Fruit fly (Drosophila melanogaster) whole organism, larva: ENCODE measurements around the gene lectin-33A.

Source experiments
- noc ChIP-seq: fragments of 200-800 bp; sonication (Bioruptor generic); optimal IDR thresholded peaks from 3 replicates; lab custom pipeline; 2019; ENCODE audit warnings: missing biosample characterization, mild to moderate bottlenecking, missing genetic modification characterization, moderate library complexity

The lectin-33A gene

DNA sequence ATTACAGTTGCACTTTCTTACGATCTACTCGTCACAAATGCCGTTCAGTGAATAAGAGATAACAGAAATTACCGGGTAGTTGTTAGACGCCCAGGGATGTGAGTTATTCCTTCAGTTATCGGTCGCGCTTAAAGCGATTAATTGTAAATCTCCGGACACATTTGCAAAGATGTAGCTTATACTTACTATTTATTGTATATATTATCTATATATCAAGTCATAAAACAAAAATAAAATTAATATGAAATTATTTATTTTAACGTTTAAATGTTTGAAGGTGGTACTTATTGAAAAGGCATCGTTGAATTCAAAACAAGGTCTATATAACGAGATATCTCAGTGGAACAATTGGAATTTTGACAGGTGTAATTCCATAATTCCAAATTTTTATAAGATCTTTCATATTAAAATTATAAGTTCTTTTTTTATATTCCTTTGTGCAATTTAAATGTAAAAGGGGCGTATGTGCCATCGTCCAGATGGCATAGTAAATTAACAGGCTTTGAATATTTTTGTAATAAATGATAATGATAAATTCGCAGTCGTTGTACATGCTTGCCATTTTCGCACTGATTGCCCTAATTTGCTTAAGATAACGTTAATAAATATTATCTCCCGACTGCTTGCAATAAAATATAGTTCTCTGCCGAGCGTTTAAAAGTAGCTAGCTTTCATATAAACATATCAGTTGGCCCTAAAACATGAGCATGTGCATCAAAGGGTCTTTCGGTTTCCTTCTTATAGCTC lies at the start of gene lectin-33A, which contains the start of gene aub:
Gene lectin-33A (plus strand): TSS at position 697 of the 747 bp plus-strand sequence.
Gene aub (minus strand): TSS at position 101 of the 747 bp plus-strand sequence.
- no peak for TF ChIP-seq noc

dm6 chr2L:10963979-10964378 lies 37.9 kb upstream of the lectin-33A start, which contains the start of gene dpr2:
dpr2 (minus strand) TSS chr2L:10964153.
- no peak for TF ChIP-seq noc

- TF ChIP-seq noc, result no peak
Measured at dm6 chr2L:10964493-10964892, 37.4 kb upstream of the lectin-33A start.

- TF ChIP-seq noc, result no peak
Measured at dm6 chr2L:10965962-10966361, 35.9 kb upstream of the lectin-33A start.

dm6 chr2L:10967257-10968008 lies 34.4 kb upstream of the lectin-33A start:
- TF ChIP-seq noc, result peak; percentile 74

- TF ChIP-seq noc, result no peak
Measured at dm6 chr2L:10968009-10968383, 33.9 kb upstream of the lectin-33A start.

dm6 chr2L:10970134-10970533 lies 31.7 kb upstream of the lectin-33A start, which contains the start of the genes Tmem214 and YL-1:
Tmem214 (minus strand) TSS chr2L:10970275.
YL-1 (plus strand) TSS chr2L:10970443.
- peak; percentile 72 for TF ChIP-seq noc

- peak; percentile 79 for TF ChIP-seq noc
Measured at dm6 chr2L:10972224-10972623, 29.6 kb upstream of the lectin-33A start, which contains the start of gene CG16743. CG16743 (plus strand) TSS chr2L:10972280.

dm6 chr2L:10974638-10975037 lies 27.2 kb upstream of the lectin-33A start:
- TF ChIP-seq noc, result no peak

DNA sequence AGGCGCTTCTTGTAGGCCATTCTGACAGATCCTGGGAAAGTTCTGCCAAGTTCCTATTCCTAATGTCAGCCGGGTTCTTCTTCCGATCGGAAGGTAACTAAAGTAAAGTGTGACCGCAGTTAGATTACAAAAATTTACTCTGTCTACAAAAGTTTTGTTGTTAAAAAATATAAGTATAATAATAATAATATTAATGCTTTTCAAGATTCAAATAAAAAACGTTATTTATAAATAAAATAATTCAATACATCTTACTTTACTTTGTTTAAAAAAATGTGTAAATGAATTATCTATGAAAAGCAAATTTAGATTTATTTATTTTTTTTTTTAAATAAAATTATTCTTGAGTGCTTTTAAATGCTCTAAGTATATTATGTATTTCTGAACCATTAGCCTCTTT lies 26.7 kb upstream of the lectin-33A start, which contains the start of gene abo:
Gene abo (minus strand): TSS at position 101 of the 400 bp plus-strand sequence.
- no peak for TF ChIP-seq noc

DNA sequence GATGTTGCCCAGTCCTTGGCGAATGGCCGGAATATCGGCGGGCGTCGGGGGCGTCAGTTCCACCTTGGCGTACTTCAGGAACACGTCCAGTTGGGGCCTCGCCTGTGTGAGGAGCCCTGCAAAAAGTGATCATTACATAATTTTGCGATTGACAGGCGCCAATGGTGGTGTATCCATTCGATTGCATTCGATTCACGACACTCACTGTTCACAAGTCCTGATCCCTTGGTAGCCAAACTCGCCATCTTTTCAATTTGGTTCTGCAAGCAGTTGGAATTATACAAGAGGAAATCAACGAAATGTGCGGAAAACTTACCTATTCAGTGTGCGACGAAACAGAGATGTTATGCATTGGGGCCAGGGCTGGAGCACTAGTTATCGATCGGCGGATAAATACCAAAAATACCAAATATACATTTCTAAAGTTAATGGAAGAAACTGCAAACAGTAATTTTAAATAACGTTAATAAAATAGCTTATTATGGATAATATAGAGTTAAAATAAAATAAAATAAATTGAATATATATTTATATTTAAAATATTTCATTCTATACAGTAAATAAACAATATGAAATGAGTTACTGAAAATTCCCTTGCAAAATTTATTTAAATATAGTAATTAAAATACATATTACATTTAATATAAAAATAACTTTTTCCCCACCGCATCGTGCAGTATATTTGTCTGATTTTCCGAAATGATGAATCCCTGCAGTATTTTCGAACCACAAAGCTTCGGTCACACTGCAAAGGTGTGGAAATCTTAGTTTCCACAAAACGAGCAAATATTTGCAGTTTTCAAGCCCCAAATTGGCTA lies 25.6 kb upstream of the lectin-33A start, which contains the start of the genes ATPsynG and SCAR:
Gene ATPsynG (minus strand): TSS at position 354 of the 818 bp plus-strand sequence.
Gene SCAR (plus strand): TSS at position 727 of the 818 bp plus-strand sequence.
- no peak for TF ChIP-seq noc

DNA sequence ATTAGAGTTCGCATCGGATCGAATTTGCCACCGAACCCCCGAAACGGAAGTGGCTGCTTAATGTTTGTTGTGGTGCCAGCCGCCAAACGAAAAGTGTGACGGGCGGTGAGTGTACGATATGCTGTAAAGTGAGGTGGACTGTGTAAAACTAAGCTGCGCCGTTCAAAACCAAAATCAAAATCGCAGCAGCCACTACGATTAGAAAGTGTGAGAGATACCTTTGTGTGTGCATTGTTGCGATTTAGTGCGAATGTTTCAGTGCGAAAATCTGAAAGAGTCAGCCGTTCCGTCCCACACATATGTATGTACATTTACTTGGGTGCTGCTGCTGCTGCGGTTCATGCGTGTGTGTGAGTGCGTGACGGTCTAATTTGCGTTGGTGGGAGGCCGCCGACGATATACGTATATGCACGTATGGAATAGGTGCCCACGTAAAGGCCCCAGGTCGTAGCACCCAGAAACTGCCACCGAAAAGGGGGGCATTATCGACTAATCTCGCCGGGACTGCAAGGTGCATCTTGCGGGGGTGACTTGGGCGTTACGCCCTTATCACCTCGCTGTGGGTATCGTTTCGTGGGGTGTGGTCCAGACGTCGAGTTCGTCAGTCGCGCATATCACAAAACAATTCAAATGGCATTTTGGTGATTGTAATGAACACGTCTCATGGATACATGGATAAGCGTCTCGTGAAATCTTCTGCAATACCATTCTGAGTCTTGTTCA lies 24.8 kb upstream of the lectin-33A start:
- TF ChIP-seq noc, result no peak

- no peak for TF ChIP-seq noc
Measured at dm6 chr2L:10986138-10986537, 15.7 kb upstream of the lectin-33A start.

DNA sequence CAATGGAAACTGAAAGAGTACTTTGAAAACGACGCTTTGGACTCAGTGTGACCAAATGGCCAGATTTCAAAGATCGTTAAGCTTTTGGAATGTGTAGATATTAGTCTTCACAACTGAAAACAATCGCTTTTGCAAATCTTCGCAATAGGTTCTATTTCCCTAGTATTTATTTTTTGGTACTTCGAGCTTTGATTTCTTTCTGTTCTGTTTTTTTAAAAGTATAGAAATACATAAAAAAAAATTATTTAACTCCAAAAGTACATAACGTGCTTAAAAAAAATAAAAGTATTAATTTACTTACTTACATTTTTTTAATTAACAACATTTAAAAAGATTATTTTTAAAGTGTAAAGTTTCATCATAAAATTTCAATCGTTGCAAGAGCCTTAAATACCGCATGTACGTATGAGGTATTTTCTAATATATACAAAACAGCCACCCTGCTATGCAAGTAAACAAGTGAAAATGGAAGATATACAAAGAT lies 14.5 kb upstream of the lectin-33A start, which contains the start of the genes piwi and CG12253:
Gene piwi (minus strand): TSS at position 51 of the 484 bp plus-strand sequence.
Gene CG12253 (plus strand): TSS at position 437 of the 484 bp plus-strand sequence.
- no peak for TF ChIP-seq noc

dm6 chr2L:10988026-10988425 lies 13.8 kb upstream of the lectin-33A start:
- no peak for TF ChIP-seq noc
